Fruit fly (Drosophila melanogaster): ENCODE results near the gene Sems.

DNA sequence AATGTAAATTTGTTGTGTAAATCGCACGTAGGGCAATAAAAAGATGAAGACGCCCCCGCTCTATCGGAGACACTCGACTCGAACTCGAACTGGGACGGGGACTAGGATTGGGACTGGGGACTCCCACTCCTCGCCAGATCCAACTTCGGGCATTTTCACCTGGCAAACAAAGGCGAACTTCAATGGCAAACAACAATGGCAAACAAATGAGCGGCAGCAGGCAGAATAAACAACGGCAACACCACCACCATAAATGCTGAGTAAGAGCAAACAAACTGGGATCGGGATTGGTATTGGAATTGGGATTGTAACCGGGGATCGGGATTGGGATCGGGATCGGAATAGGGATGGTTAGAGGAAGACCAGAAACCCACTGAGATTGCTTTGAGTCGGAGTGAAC, 12.4 kb downstream of the Sems start:
- TF ChIP-seq Dfd (GFP tag; optimal IDR thresholded peaks at IDR 0.05) = no peak
- TF ChIP-seq Dif (GFP tag; optimal IDR thresholded peaks at IDR 0.05; ENCODE audit: partially characterized antibody) = no peak
- no peak for TF ChIP-seq Abd-B (GFP tag; optimal IDR thresholded peaks at IDR 0.05)
- no peak for TF ChIP-seq CG9705 (GFP tag; optimal IDR thresholded peaks at IDR 0.05)
- no peak for TF ChIP-seq br (GFP tag; optimal IDR thresholded peaks at IDR 0.05)
- no peak for TF ChIP-seq Hnf4 (GFP tag; optimal IDR thresholded peaks at IDR 0.05)
- TF ChIP-seq h (GFP tag; optimal IDR thresholded peaks at IDR 0.05) = no peak
- TF ChIP-seq Rel (GFP tag; optimal IDR thresholded peaks at IDR 0.05) = no peak
- TF ChIP-seq Rel (tag; optimal IDR thresholded peaks at IDR 0.05) = peak; percentile 2
- TF ChIP-seq CG32264 (GFP tag; optimal IDR thresholded peaks at IDR 0.05) = no peak
- no peak for TF ChIP-seq fru (GFP tag; optimal IDR thresholded peaks at IDR 0.05)
- no peak for TF ChIP-seq usp (GFP tag; optimal IDR thresholded peaks at IDR 0.05)
- TF ChIP-seq HLH106 (tag; optimal IDR thresholded peaks at IDR 0.05) = no peak
